Worm (Caenorhabditis elegans) whole organism, L3 larva: ENCODE results near the gene lev-1.

Source experiments
- unc-39 ChIP-seq: sonication (generic microtip); optimal IDR thresholded peaks from 4 replicates; lab custom pipeline; 2017; ENCODE audit warnings: missing biosample characterization, missing genetic modification characterization
- ztf-4 ChIP-seq: fragments of 150-350 bp; optimal IDR thresholded peaks from 2 replicates; lab custom pipeline; 2014; ENCODE audit warnings: missing biosample characterization, missing genetic modification characterization

Gene lev-1

DNA sequence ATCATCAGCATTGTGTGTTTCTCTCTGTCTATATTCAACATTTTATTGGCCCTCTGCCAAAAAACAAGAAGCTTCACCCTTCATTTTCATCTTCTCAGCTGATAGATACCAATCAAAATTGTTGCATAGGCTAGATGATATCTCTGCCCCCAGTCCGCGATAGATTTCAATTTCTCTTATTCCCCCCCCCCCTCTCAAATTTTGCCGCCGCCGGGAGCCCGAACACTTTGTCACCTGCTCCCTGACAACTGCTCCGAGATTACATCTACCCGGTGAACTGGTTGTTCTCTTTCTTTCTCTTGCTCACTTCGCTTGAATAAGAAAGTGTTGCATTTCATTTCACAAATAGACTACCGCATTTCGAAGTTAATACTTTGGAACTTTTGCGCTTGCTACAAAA, 53.2 kb downstream of the lev-1 start:
- TF ChIP-seq unc-39, result no peak
- TF ChIP-seq ztf-4 (tag; lab: Kevin White, UChicago), result no peak
